Worm (Caenorhabditis elegans) whole organism, late embryonic: Measurements from ENCODE around the gene acs-18.

ENCODE experiments used
- K02D7.2 ChIP-seq: sonication (generic microtip); optimal IDR thresholded peaks from 2 replicates; lab custom pipeline; 2017; ENCODE audit warnings: mild to moderate bottlenecking, missing genetic modification characterization, missing compliant biosample characterization
- T23F11.4 ChIP-seq: fragments of 200-800 bp; sonication (Bioruptor generic); optimal IDR thresholded peaks from 2 replicates; lab custom pipeline; 2018; ENCODE audit warnings: mild to moderate bottlenecking, missing genetic modification characterization, missing compliant biosample characterization
- Y22D7AL.16 ChIP-seq: sonication (generic microtip); optimal IDR thresholded peaks from 2 replicates; lab custom pipeline; 2016; ENCODE audit warnings: missing genetic modification characterization, missing compliant biosample characterization
- ama-1 ChIP-seq: fragments of 150-350 bp; optimal IDR thresholded peaks from 2 replicates; lab custom pipeline; 2014
- ceh-14 ChIP-seq: sonication (generic microtip); optimal IDR thresholded peaks from 2 replicates; lab custom pipeline; 2016; ENCODE audit warnings: missing genotype, missing genetic modification characterization, missing compliant biosample characterization
- ceh-19 ChIP-seq: fragments of 200-800 bp; sonication (Bioruptor generic); optimal IDR thresholded peaks from 2 replicates; lab custom pipeline; 2018; ENCODE audit warnings: mild to moderate bottlenecking, missing genetic modification characterization, missing compliant biosample characterization
- ceh-2 ChIP-seq: sonication (generic microtip); optimal IDR thresholded peaks from 2 replicates; lab custom pipeline; 2016; ENCODE audit warnings: missing genotype, missing genetic modification characterization, missing compliant biosample characterization
- ceh-22 ChIP-seq: sonication (generic microtip); optimal IDR thresholded peaks from 2 replicates; lab custom pipeline; 2017; ENCODE audit warnings: missing biosample characterization, missing genetic modification characterization
- ceh-30 ChIP-seq: fragments of 150-350 bp; optimal IDR thresholded peaks from 2 replicates; lab custom pipeline; 2014; ENCODE audit warnings: missing biosample characterization, missing genetic modification characterization
- ceh-31 ChIP-seq: sonication (generic microtip); optimal IDR thresholded peaks from 2 replicates; lab custom pipeline; 2016; ENCODE audit warnings: missing genetic modification characterization, missing compliant biosample characterization
- ceh-34 ChIP-seq: sonication (generic microtip); optimal IDR thresholded peaks from 2 replicates; lab custom pipeline; 2016; ENCODE audit warnings: mild to moderate bottlenecking, missing genetic modification characterization, missing compliant biosample characterization
- ceh-6 ChIP-seq: fragments of 200-800 bp; sonication (Bioruptor generic); optimal IDR thresholded peaks from 2 replicates; lab custom pipeline; 2018; ENCODE audit warnings: mild to moderate bottlenecking, missing genetic modification characterization, missing compliant biosample characterization
- ceh-9 ChIP-seq: sonication (generic microtip); optimal IDR thresholded peaks from 2 replicates; lab custom pipeline; 2016; ENCODE audit warnings: mild to moderate bottlenecking, missing genetic modification characterization, inconsistent platforms, missing compliant biosample characterization
- che-1 ChIP-seq: sonication (generic microtip); optimal IDR thresholded peaks from 2 replicates; lab custom pipeline; 2016; ENCODE audit warnings: mild to moderate bottlenecking, missing genetic modification characterization, missing compliant biosample characterization
- dmd-4 ChIP-seq: sonication (generic microtip); optimal IDR thresholded peaks from 2 replicates; lab custom pipeline; 2016; ENCODE audit warnings: borderline replicate concordance, missing genetic modification characterization, missing compliant biosample characterization
- dve-1 ChIP-seq: sonication (generic microtip); optimal IDR thresholded peaks from 2 replicates; lab custom pipeline; 2017; ENCODE audit warnings: antibody characterized with exemption, mild to moderate bottlenecking, missing genetic modification characterization, missing compliant biosample characterization
- elt-2 ChIP-seq: sonication (generic microtip); optimal IDR thresholded peaks from 2 replicates; lab custom pipeline; 2016; ENCODE audit warnings: missing genetic modification reagents, missing genetic modification characterization, missing compliant biosample characterization
- elt-4 ChIP-seq: sonication (generic microtip); optimal IDR thresholded peaks from 2 replicates; lab custom pipeline; 2016; ENCODE audit warnings: missing genetic modification characterization, missing compliant biosample characterization
- ets-4 ChIP-seq: sonication (generic microtip); optimal IDR thresholded peaks from 2 replicates; lab custom pipeline; 2016; ENCODE audit warnings: missing genetic modification characterization, missing compliant biosample characterization
- gmeb-2 ChIP-seq: sonication (generic microtip); optimal IDR thresholded peaks from 2 replicates; lab custom pipeline; 2016; ENCODE audit warnings: missing genetic modification characterization, inconsistent platforms, missing compliant biosample characterization
- hlh-6 ChIP-seq: sonication (generic microtip); optimal IDR thresholded peaks from 2 replicates; lab custom pipeline; 2016; ENCODE audit warnings: missing genotype, missing genetic modification characterization, missing compliant biosample characterization
- hlh-8 ChIP-seq: sonication (generic microtip); optimal IDR thresholded peaks from 2 replicates; lab custom pipeline; 2016; ENCODE audit warnings: missing genotype, missing genetic modification characterization, missing compliant biosample characterization
- lin-11 ChIP-seq: fragments of 200-800 bp; sonication (Bioruptor generic); optimal IDR thresholded peaks from 2 replicates; lab custom pipeline; 2018; ENCODE audit warnings: mild to moderate bottlenecking, missing genetic modification characterization, missing compliant biosample characterization
- mec-3 ChIP-seq: sonication (generic microtip); optimal IDR thresholded peaks from 2 replicates; lab custom pipeline; 2016; ENCODE audit warnings: borderline replicate concordance, missing genetic modification characterization, missing compliant biosample characterization
- nhr-11 ChIP-seq: fragments of 150-350 bp; optimal IDR thresholded peaks from 2 replicates; lab custom pipeline; 2014; ENCODE audit warnings: missing biosample characterization, missing genetic modification characterization
- npax-4 ChIP-seq: sonication (generic microtip); optimal IDR thresholded peaks from 2 replicates; lab custom pipeline; 2016; ENCODE audit warnings: missing genetic modification characterization, missing compliant biosample characterization
- odd-2 ChIP-seq: sonication (generic microtip); optimal IDR thresholded peaks from 2 replicates; lab custom pipeline; 2017; ENCODE audit warnings: antibody characterized with exemption, mild to moderate bottlenecking, missing genetic modification characterization, missing compliant biosample characterization
- pag-3 ChIP-seq: sonication (generic microtip); optimal IDR thresholded peaks from 2 replicates; lab custom pipeline; 2016; ENCODE audit warnings: missing compliant biosample characterization, missing genetic modification characterization, borderline replicate concordance
- pax-1 ChIP-seq: fragments of 150-350 bp; optimal IDR thresholded peaks from 2 replicates; lab custom pipeline; 2014; ENCODE audit warnings: missing biosample characterization, missing genetic modification characterization
- pha-2 ChIP-seq: sonication (generic microtip); optimal IDR thresholded peaks from 2 replicates; lab custom pipeline; 2017; ENCODE audit warnings: mild to moderate bottlenecking, missing genetic modification characterization, missing compliant biosample characterization
- pqm-1 ChIP-seq: sonication (generic microtip); optimal IDR thresholded peaks from 2 replicates; lab custom pipeline; 2016; ENCODE audit warnings: missing genetic modification characterization, missing compliant biosample characterization
- ref-2 ChIP-seq: sonication (generic microtip); optimal IDR thresholded peaks from 2 replicates; lab custom pipeline; 2016; ENCODE audit warnings: missing genetic modification characterization, missing compliant biosample characterization
- rnt-1 ChIP-seq: sonication (generic microtip); optimal IDR thresholded peaks from 2 replicates; lab custom pipeline; 2016; ENCODE audit warnings: missing genetic modification characterization, missing compliant biosample characterization
- sdc-2 ChIP-seq: sonication (generic microtip); optimal IDR thresholded peaks from 2 replicates; lab custom pipeline; 2016; ENCODE audit warnings: missing genotype, missing genetic modification characterization, missing compliant biosample characterization
- sox-2 ChIP-seq: fragments of 200-800 bp; sonication (Bioruptor generic); IDR thresholded peaks from 2 replicates; pipeline ENCODE4 v1.3.6; 2022; ENCODE audit warnings: missing genetic modification reagents, missing genetic modification characterization, missing compliant biosample characterization
- sox-4 ChIP-seq: sonication (generic microtip); optimal IDR thresholded peaks from 2 replicates; lab custom pipeline; 2017; ENCODE audit warnings: mild to moderate bottlenecking, missing genetic modification characterization, inconsistent platforms, missing compliant biosample characterization
- tbx-2 ChIP-seq: sonication (generic microtip); optimal IDR thresholded peaks from 2 replicates; lab custom pipeline; 2016; ENCODE audit warnings: missing genetic modification characterization, missing compliant biosample characterization
- tbx-7 ChIP-seq: sonication (generic microtip); optimal IDR thresholded peaks from 2 replicates; lab custom pipeline; 2016; ENCODE audit warnings: missing genotype, missing genetic modification characterization, missing compliant biosample characterization
- unc-42 ChIP-seq: sonication (generic microtip); optimal IDR thresholded peaks from 2 replicates; lab custom pipeline; 2016; ENCODE audit warnings: missing genotype, missing genetic modification characterization, missing compliant biosample characterization
- unc-55 ChIP-seq: sonication (generic microtip); optimal IDR thresholded peaks from 2 replicates; lab custom pipeline; 2017; ENCODE audit warnings: missing biosample characterization, missing genetic modification reagents, missing genetic modification characterization
- zip-5 ChIP-seq: sonication (generic microtip); optimal IDR thresholded peaks from 2 replicates; lab custom pipeline; 2016; ENCODE audit warnings: missing genetic modification characterization, missing compliant biosample characterization
- ztf-16 ChIP-seq: sonication (generic microtip); optimal IDR thresholded peaks from 2 replicates; lab custom pipeline; 2017; ENCODE audit warnings: missing genetic modification characterization, missing compliant biosample characterization

The acs-18 gene

DNA sequence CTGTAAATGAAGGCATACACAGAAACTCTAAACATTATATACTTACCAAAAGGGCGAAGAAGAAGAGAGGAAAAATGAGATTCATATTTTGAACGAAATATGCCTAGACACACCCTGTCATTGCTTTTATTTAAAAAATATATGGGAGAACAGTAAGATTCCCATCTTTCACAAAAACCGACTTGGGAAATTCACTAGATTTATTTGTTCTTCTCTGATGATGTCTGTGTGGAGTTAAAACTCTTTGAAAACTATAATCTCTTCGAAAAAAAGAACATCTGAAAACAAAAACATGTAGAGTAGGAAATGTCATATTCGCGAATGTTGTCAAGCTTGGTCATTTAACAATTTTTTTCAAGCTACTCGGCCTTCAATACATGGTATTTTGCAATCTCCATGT lies 3.1 kb downstream of the acs-18 start, which contains the start of gene R09E10.8:
R09E10.8 (minus strand) TSS at position 101 of the 400 bp plus-strand sequence.
- TF ChIP-seq dmd-4 (tag; lab: Kevin White, UChicago) = no peak
- TF ChIP-seq Y22D7AL.16 = no peak
- TF ChIP-seq nhr-11 = no peak
- TF ChIP-seq tbx-2 (tag; lab: Kevin White, UChicago) = no peak
- TF ChIP-seq npax-4 (tag; lab: Kevin White, UChicago) = no peak
- TF ChIP-seq, all 69 proteins: peak for 0

DNA sequence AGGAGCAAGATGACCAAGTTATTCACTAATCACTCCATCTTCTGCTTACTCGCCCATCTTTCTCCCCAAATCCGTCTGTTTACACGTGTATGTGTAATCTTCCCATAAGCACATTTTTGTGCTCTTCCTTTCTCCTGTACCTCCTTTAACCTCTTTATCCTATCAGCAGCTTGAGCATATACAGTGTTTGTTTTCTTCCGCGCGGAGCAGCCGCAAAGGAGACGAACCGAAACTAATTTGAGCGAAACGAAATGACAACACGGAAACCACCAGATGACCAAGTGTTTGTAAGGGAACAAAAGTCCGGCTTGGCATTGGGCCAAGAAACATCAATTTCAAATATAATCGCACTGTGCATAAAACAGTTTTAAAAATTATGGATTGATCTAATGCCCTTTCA lies 9.1 kb downstream of the acs-18 start:
- no peak for TF ChIP-seq elt-4 (tag; lab: Kevin White, UChicago)
- TF ChIP-seq pax-1 = peak; percentile 94

DNA sequence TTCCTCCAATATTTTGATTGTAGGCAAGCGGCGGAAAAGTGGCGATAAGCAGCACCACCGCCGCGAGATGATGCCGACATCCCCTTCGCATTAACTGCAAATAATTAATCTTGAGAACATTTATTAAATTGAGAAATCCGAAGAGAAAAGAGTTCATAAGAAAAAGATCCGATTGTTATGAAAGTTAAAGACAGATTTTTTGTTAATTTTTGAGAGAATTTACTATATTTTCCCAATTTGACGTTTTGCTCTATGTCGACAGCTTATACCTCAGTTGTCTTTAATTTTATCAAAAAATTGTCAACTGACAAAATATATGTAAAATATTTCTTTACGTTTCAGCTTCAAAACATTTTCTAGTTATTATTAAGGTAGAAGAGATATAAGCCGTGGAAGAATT lies 11.3 kb downstream of the acs-18 start, which contains the start of gene R09E10.5:
R09E10.5 (minus strand) TSS at position 101 of the 400 bp plus-strand sequence.
- TF ChIP-seq hlh-8 = no peak
- no peak for TF ChIP-seq unc-55 (GFP tag; lab: Kevin White, UChicago)
- no peak for TF ChIP-seq ceh-6
- TF ChIP-seq ztf-16 (tag; lab: Kevin White, UChicago) = no peak
- no peak for TF ChIP-seq ref-2 (tag; lab: Kevin White, UChicago)
- no peak for TF ChIP-seq hlh-6
- no peak for TF ChIP-seq ets-4
- no peak for TF ChIP-seq unc-42 (tag; lab: Kevin White, UChicago)
- TF ChIP-seq ceh-31 (tag; lab: Kevin White, UChicago) = no peak
- no peak for TF ChIP-seq sox-2
- TF ChIP-seq tbx-7 (tag; lab: Kevin White, UChicago) = no peak
- no peak for TF ChIP-seq ceh-19 (GFP tag; lab: Kevin White, UChicago)
- TF ChIP-seq zip-5 (tag; lab: Kevin White, UChicago) = no peak
- TF ChIP-seq ceh-2 (tag; lab: Kevin White, UChicago) = no peak
- no peak for TF ChIP-seq K02D7.2 (tag; lab: Kevin White, UChicago)
- TF ChIP-seq sox-4 (tag; lab: Kevin White, UChicago) = no peak
- TF ChIP-seq ceh-34 (tag; lab: Kevin White, UChicago) = no peak
- TF ChIP-seq T23F11.4 (GFP tag; lab: Kevin White, UChicago) = no peak
- TF ChIP-seq rnt-1 (tag; lab: Kevin White, UChicago) = no peak
- no peak for TF ChIP-seq Y22D7AL.16
- TF ChIP-seq, all 69 proteins: peak for 0

DNA sequence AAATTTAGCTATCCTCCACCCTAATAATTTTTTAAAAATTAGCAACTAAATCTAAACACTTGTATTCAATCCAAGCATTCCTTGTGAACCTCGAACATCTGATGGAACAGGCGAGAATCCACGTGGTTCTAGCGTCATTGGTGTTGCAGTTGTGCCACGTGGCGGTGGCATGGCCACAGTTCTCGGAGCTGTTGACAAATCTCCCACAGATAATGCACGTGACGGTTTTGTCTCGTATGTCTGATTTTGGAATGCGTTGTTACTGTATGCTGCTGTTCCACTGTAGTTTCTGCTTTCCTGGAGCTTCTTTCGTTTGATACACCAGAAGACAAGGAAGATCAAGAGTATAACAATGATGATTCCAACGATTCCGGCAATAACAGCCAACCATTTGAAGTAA lies 17.4 kb downstream of the acs-18 start:
- TF ChIP-seq pax-1 (no peak), ets-4 (no peak), mec-3 (tag; lab: Kevin White, UChicago) (no peak), ama-1 (lab: Kevin White, UChicago) (no peak), elt-2 (no peak), ceh-9 (tag; lab: Kevin White, UChicago) (no peak)
- TF ChIP-seq, all 69 proteins: peak for 0

DNA sequence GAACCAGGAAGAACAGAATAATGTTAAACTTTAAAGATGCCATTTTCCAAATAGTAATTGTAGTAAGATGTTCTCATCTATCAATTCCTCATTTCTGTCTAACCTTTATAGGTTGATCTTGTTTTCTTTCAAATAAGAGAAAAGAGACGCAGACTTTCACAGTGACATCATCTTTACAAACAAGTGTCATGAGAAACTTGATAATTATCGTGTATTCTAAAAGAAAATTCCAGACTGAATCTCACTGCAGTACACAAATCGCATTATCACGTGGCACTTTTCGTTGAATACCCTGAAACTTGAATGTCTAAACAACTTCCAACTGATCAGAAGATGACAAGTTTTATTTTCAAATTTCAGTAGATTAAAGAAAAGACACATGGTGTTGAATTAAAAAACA lies 18.4 kb downstream of the acs-18 start, which contains the start of gene R09E10.13:
R09E10.13 (minus strand) TSS at position 61 of the 400 bp plus-strand sequence.
- TF ChIP-seq pag-3 (tag; lab: Kevin White, UChicago) (no peak), pha-2 (tag; lab: Kevin White, UChicago) (no peak), nhr-11 (no peak), hlh-6 (no peak), unc-55 (GFP tag; lab: Kevin White, UChicago) (no peak), lin-11 (tag; lab: Kevin White, UChicago) (no peak), sdc-2 (no peak), odd-2 (tag; lab: Kevin White, UChicago) (no peak), sox-4 (tag; lab: Kevin White, UChicago) (no peak), ceh-22 (tag; lab: Kevin White, UChicago) (no peak), zip-5 (tag; lab: Kevin White, UChicago) (no peak), pqm-1 (tag; lab: Kevin White, UChicago) (no peak), elt-2 (no peak), gmeb-2 (tag; lab: Kevin White, UChicago) (no peak), ceh-30 (tag; lab: Kevin White, UChicago) (no peak), dve-1 (tag; lab: Kevin White, UChicago) (no peak), T23F11.4 (GFP tag; lab: Kevin White, UChicago) (no peak), che-1 (tag; lab: Kevin White, UChicago) (no peak), ceh-14 (no peak), Y22D7AL.16 (no peak)
